Fruit fly (Drosophila melanogaster): Measurements from ENCODE around the gene CG4367.

The CG4367 gene

dm6 chr3R:20261225-20261968 is 43.4 kb downstream of the CG4367 start (continued):
- peak; percentile 67 for TF ChIP-seq gro (GFP tag; optimal IDR thresholded peaks at IDR 0.05)
- no peak for TF ChIP-seq CG10959 (GFP tag; IDR thresholded peaks at IDR 0.05)
- peak; percentile 51 for TF ChIP-seq sqz (GFP tag; optimal IDR thresholded peaks at IDR 0.05)
- TF ChIP-seq CG7357 (GFP tag; IDR thresholded peaks at IDR 0.05), result peak; percentile 62; the same call in 2 of the 3 replicates
- peak; percentile 66 for TF ChIP-seq CG16815 (GFP tag; optimal IDR thresholded peaks at IDR 0.05)
- no peak for TF ChIP-seq Dll (GFP tag; IDR thresholded peaks at IDR 0.05; ENCODE audit: partially characterized antibody)
- peak; percentile 84 for TF ChIP-seq Fer2 (tag; optimal IDR thresholded peaks at IDR 0.05)
- TF ChIP-seq CG11504 (tag; optimal IDR thresholded peaks at IDR 0.05), result peak; percentile 92
- peak; percentile 79 for TF ChIP-seq Aef1 (GFP tag; IDR thresholded peaks at IDR 0.05)
- TF ChIP-seq HmgZ (tag; optimal IDR thresholded peaks at IDR 0.05), result peak; percentile 93
- peak; percentile 53; the same call in 1 of the 2 replicates for TF ChIP-seq CG11085 (GFP tag; IDR thresholded peaks at IDR 0.05)
- no peak for TF ChIP-seq Dip2 (GFP tag; IDR thresholded peaks at IDR 0.05)
- peak; percentile 87 for TF ChIP-seq CG13894 (tag; optimal IDR thresholded peaks at IDR 0.05)
- no peak for TF ChIP-seq bigmax (GFP tag; optimal IDR thresholded peaks at IDR 0.05)
- no peak for TF ChIP-seq vnd (GFP tag; IDR thresholded peaks at IDR 0.05; ENCODE audit: partially characterized antibody)
- TF ChIP-seq Adf1 (GFP tag; IDR thresholded peaks at IDR 0.05), result peak; percentile 73
- no peak for TF ChIP-seq Opbp (GFP tag; IDR thresholded peaks at IDR 0.05; ENCODE audit: partially characterized antibody)
- TF ChIP-seq CG11695 (GFP tag; IDR thresholded peaks at IDR 0.05), result peak; percentile 99
- peak; percentile 78 for TF ChIP-seq CG10274 (GFP tag; optimal IDR thresholded peaks at IDR 0.05)
- TF ChIP-seq Kr (GFP tag; optimal IDR thresholded peaks at IDR 0.05), result no peak
- TF ChIP-seq croc (GFP tag; conservative IDR thresholded peaks at IDR 0.05), result peak; percentile 46; the same call in 2 of the 3 replicates
- TF ChIP-seq NfI (GFP tag; optimal IDR thresholded peaks at IDR 0.05), result peak; percentile 82
- TF ChIP-seq Lpt (GFP tag; optimal IDR thresholded peaks at IDR 0.05), result no peak
- TF ChIP-seq Mes4 (GFP tag; optimal IDR thresholded peaks at IDR 0.05), result peak; percentile 32
- no peak for TF ChIP-seq CG42726 (GFP tag; IDR thresholded peaks at IDR 0.05; ENCODE audit: partially characterized antibody)
- TF ChIP-seq Ravus (GFP tag; IDR thresholded peaks at IDR 0.05), result peak; percentile 47; the same call in 1 of the 2 replicates
- TF ChIP-seq inv (GFP tag; IDR thresholded peaks at IDR 0.05; ENCODE audit: partially characterized antibody), result no peak
- 0 out of 3 replicates have a peak, but pooled peaks have one; percentile 46 for TF ChIP-seq otp (GFP tag; IDR thresholded peaks at IDR 0.05)
- peak; percentile 54 for TF ChIP-seq CG16863 (GFP tag; optimal IDR thresholded peaks at IDR 0.05)
- peak; percentile 53 for TF ChIP-seq CG8359 (GFP tag; optimal IDR thresholded peaks at IDR 0.05; ENCODE audit: borderline replicate concordance)
- peak; percentile 60 for TF ChIP-seq CG4707 (GFP tag; optimal IDR thresholded peaks at IDR 0.05)
- TF ChIP-seq pfk (GFP tag; optimal IDR thresholded peaks at IDR 0.05), result no peak
- peak; percentile 84 for TF ChIP-seq CG7372 (GFP tag; IDR thresholded peaks at IDR 0.05)
- TF ChIP-seq CG14860 (GFP tag; IDR thresholded peaks at IDR 0.05; ENCODE audit: partially characterized antibody), result no peak
- peak; percentile 73 for TF ChIP-seq zfh2 (GFP tag; optimal IDR thresholded peaks at IDR 0.05)
- peak; percentile 89 for TF ChIP-seq CG13424 (tag; optimal IDR thresholded peaks at IDR 0.05)
- no peak for TF ChIP-seq chn (GFP tag; optimal IDR thresholded peaks at IDR 0.05)
- peak; percentile 91 for TF ChIP-seq unpg (GFP tag; optimal IDR thresholded peaks at IDR 0.05)
- TF ChIP-seq tin (GFP tag; optimal IDR thresholded peaks at IDR 0.05), result peak; percentile 41
- TF ChIP-seq CG9215 (GFP tag; IDR thresholded peaks at IDR 0.05), result peak; percentile 78
- peak; percentile 61 for TF ChIP-seq Abd-B (GFP tag; optimal IDR thresholded peaks at IDR 0.05)
- peak; percentile 28 for TF ChIP-seq pum (GFP tag; optimal IDR thresholded peaks at IDR 0.05)
- TF ChIP-seq CG12769 (tag; optimal IDR thresholded peaks at IDR 0.05), result peak; percentile 97
- no peak for TF ChIP-seq CG34224 (GFP tag; IDR thresholded peaks at IDR 0.05; ENCODE audit: partially characterized antibody)
- peak; percentile 65 for TF ChIP-seq NK7.1 (GFP tag; optimal IDR thresholded peaks at IDR 0.05)
- peak; percentile 19 for TF ChIP-seq CG4617 (GFP tag; optimal IDR thresholded peaks at IDR 0.05; ENCODE audit: borderline replicate concordance)
- TF ChIP-seq CG8089 (GFP tag; optimal IDR thresholded peaks at IDR 0.05), result no peak
- no peak for TF ChIP-seq CG13287 (GFP tag; IDR thresholded peaks at IDR 0.05; ENCODE audit: partially characterized antibody)
